Fruit fly (Drosophila melanogaster): Measurements from ENCODE around the gene CG13999.

CG13999 gene

DNA sequence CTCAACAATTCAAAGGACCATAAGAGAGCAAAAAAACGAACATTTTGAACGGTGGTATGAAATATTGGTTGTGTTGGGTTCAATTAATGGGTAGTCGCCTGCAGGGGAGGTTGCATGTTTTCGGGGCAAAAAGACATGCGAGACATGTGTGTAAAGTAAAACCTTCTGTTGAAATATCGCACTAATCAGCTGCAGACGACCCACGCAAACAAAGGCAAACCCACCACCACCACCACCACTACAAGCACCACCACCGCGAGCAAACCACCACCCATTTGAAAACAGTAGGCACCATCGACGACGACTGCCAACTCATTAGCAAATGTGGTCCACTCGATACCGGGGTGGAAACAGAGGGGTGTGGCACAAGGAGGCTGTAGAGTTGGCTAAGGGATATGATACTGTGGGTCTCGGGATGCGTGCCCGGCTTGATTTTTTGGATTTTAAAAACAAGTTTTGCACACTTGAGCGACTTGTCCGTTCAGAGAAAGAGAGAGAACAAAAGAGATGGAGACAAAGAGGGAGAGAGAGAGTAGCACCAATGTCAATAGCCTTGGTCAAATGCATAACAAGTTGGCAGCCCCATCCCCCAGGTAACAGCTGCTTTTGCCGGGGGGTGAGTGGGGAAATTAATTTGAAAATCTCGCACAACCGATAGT is 20.9 kb upstream of the CG13999 start (continued):
- TF ChIP-seq CG13287 (GFP tag; IDR thresholded peaks at IDR 0.05; ENCODE audit: partially characterized antibody) (no peak), CG12769 (tag; optimal IDR thresholded peaks at IDR 0.05) (peak; percentile 34), knrl (GFP tag; IDR thresholded peaks at IDR 0.05; ENCODE audit: partially characterized antibody) (no peak), HmgZ (tag; optimal IDR thresholded peaks at IDR 0.05) (peak; percentile 22), Gsc (GFP tag; IDR thresholded peaks at IDR 0.05) (no peak), salm (tag; optimal IDR thresholded peaks at IDR 0.05) (no peak), esg (GFP tag; conservative IDR thresholded peaks at IDR 0.05) (no peak), CG13424 (tag; optimal IDR thresholded peaks at IDR 0.05) (no peak), chn (GFP tag; optimal IDR thresholded peaks at IDR 0.05) (peak; percentile 30), insv (GFP tag; optimal IDR thresholded peaks at IDR 0.05) (no peak), Nf-YC (tag; optimal IDR thresholded peaks at IDR 0.05) (peak; percentile 56), CG32772 (GFP tag; IDR thresholded peaks at IDR 0.05) (no peak), prd (optimal IDR thresholded peaks at IDR 0.05) (no peak), prd (GFP tag; IDR thresholded peaks at IDR 0.05) (no peak), Side (GFP tag; optimal IDR thresholded peaks at IDR 0.05) (peak; percentile 42), Med (GFP tag) (peak; percentile 86), pnt (GFP tag; optimal IDR thresholded peaks at IDR 0.05) (no peak), exex (tag; optimal IDR thresholded peaks at IDR 0.05) (peak; percentile 42), Xrp1 (GFP tag; IDR thresholded peaks at IDR 0.05) (no peak), tll (GFP tag; optimal IDR thresholded peaks at IDR 0.05) (no peak), CG15073 (GFP tag; optimal IDR thresholded peaks at IDR 0.05) (no peak), CG8765 (GFP tag; IDR thresholded peaks at IDR 0.05) (no peak), lilli (GFP tag; optimal IDR thresholded peaks at IDR 0.05) (peak; percentile 7), bigmax (GFP tag; optimal IDR thresholded peaks at IDR 0.05) (no peak), CG12659 (GFP tag; optimal IDR thresholded peaks at IDR 0.05) (peak; percentile 22), CG9932 (GFP tag; IDR thresholded peaks at IDR 0.05) (no peak), Asciz (GFP tag; optimal IDR thresholded peaks at IDR 0.05) (no peak), nerfin-1 (tag; optimal IDR thresholded peaks at IDR 0.05) (no peak), gro (GFP tag; optimal IDR thresholded peaks at IDR 0.05) (no peak), pb (GFP tag; optimal IDR thresholded peaks at IDR 0.05) (no peak), cg (GFP tag; optimal IDR thresholded peaks at IDR 0.05) (peak; percentile 36), jigr1 (GFP tag; IDR thresholded peaks at IDR 0.05) (no peak), kni (GFP tag; optimal IDR thresholded peaks at IDR 0.05) (peak; percentile 91), CG17829 (tag; optimal IDR thresholded peaks at IDR 0.05) (no peak), Dad (GFP tag; optimal IDR thresholded peaks at IDR 0.05) (no peak), Hmr (GFP tag; optimal IDR thresholded peaks at IDR 0.05) (no peak), CG12299 (tag; optimal IDR thresholded peaks at IDR 0.05) (peak; percentile 3), crol (GFP tag; IDR thresholded peaks at IDR 0.05) (no peak), Deaf1 (tag; optimal IDR thresholded peaks at IDR 0.05) (peak; percentile 64), CG10366 (GFP tag; IDR thresholded peaks at IDR 0.05) (no peak), Elba2 (GFP tag; optimal IDR thresholded peaks at IDR 0.05) (no peak), gcm2 (GFP tag; optimal IDR thresholded peaks at IDR 0.05) (no peak), CG6854 (GFP tag; optimal IDR thresholded peaks at IDR 0.05) (no peak), CG34376 (GFP tag; optimal IDR thresholded peaks at IDR 0.05) (peak; percentile 11), gcm (GFP tag; optimal IDR thresholded peaks at IDR 0.05) (no peak), Kr (GFP tag; optimal IDR thresholded peaks at IDR 0.05) (peak; percentile 3), CG10147 (GFP tag; optimal IDR thresholded peaks at IDR 0.05) (peak; percentile 33), CG11456 (GFP tag; IDR thresholded peaks at IDR 0.05) (no peak), wdn (GFP tag; IDR thresholded peaks at IDR 0.05) (no peak), CG15696 (tag; optimal IDR thresholded peaks at IDR 0.05) (no peak)
